Worm (Caenorhabditis elegans) whole organism, L3 larva: ENCODE measurements around the gene mua-3.

Experiments used
- aly-2 ChIP-seq: fragments of 150-350 bp; optimal IDR thresholded peaks from 2 replicates; lab custom pipeline; 2014; ENCODE audit warnings: missing biosample characterization, missing genetic modification characterization
- ceh-82 ChIP-seq: fragments of 150-350 bp; optimal IDR thresholded peaks from 2 replicates; lab custom pipeline; 2014; ENCODE audit warnings: missing biosample characterization, missing genetic modification characterization
- elt-1 ChIP-seq: fragments of 150-350 bp; optimal IDR thresholded peaks from 2 replicates; lab custom pipeline; 2014; ENCODE audit warnings: missing biosample characterization, missing genetic modification characterization
- fkh-2 ChIP-seq: fragments of 150-350 bp; optimal IDR thresholded peaks from 2 replicates; lab custom pipeline; 2014; ENCODE audit warnings: missing biosample characterization, missing genetic modification reagents, missing genetic modification characterization
- nhr-12 ChIP-seq: fragments of 150-350 bp; optimal IDR thresholded peaks from 2 replicates; lab custom pipeline; 2014; ENCODE audit warnings: missing biosample characterization, missing genetic modification characterization
- nhr-237 ChIP-seq: fragments of 150-350 bp; optimal IDR thresholded peaks from 2 replicates; lab custom pipeline; 2014; ENCODE audit warnings: missing biosample characterization, missing genetic modification characterization
- skn-1 ChIP-seq: fragments of 150-350 bp; optimal IDR thresholded peaks from 2 replicates; lab custom pipeline; 2014; ENCODE audit warnings: missing biosample characterization, missing genetic modification characterization
- snpc-4 ChIP-seq: fragments of 150-350 bp; optimal IDR thresholded peaks from 2 replicates; lab custom pipeline; 2014; ENCODE audit warnings: missing biosample characterization, missing genetic modification characterization
- unc-62 ChIP-seq: fragments of 150-350 bp; sonication (generic microtip); optimal IDR thresholded peaks from 4 replicates; lab custom pipeline; 2014; ENCODE audit warnings: missing biosample characterization, missing genetic modification reagents, missing genetic modification characterization

DNA sequence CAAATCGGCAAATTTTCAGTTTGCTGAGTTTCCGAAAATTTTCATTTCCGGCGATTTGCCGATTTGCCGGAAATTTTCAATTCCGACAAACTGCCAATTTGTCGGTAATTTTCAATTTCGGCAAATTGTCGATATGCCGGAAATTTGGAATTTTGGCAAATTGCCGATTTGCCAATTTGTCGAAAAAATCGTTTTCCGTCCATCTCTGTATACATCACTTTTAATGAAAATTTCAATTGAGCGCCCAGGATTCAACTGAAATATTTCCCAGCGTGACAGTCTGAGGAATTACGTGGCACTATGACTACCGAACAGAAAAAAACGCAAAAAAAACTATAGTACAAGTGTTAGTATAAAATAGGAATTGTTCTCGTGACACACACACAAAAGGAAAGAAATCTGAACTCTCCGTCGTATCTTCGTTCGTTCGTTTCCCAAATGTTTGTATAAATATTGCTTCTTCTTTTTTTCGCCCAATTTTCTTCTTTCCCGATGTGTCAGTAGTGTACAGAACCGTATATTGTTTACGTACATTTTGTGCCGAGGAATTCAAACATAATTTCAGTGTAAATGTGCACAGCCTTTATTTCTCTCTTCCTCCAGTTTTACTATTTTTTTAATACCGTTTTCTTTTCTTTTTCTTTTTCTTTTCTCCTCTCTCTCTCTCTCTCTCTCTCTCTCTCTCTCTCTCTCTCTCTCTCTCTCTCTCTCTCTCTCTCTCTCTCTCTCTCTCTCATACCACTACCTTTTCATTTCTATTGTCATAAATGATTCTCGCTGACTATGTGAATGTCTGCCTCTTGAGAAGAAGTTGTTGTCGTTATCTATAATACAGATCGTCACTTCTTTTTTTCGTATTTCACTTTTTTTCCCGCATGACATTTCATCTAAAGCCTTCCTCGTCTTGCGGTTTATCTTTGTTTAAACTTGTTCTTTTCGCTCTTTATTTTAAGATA, 27.7 kb upstream of the mua-3 start:
- no peak for TF ChIP-seq snpc-4 (tag; lab: Kevin White, UChicago)
- TF ChIP-seq aly-2 (tag; lab: Kevin White, UChicago), result no peak
- TF ChIP-seq skn-1, result no peak
- TF ChIP-seq fkh-2, result no peak
- no peak for TF ChIP-seq unc-62 (GFP tag; lab: Kevin White, UChicago)
- TF ChIP-seq nhr-237, result no peak
- TF ChIP-seq elt-1 (tag; lab: Kevin White, UChicago), result peak; percentile 79
- TF ChIP-seq ceh-82 (tag; lab: Kevin White, UChicago), result no peak
- no peak for TF ChIP-seq nhr-12 (tag; lab: Kevin White, UChicago)
